Worm (Caenorhabditis elegans) whole organism, young adult: ENCODE data around the gene daam-1.

Experiments
- B0336.3 ChIP-seq: fragments of 200-800 bp; sonication (Bioruptor generic); IDR thresholded peaks from 2 replicates; pipeline ENCODE4 v1.3.6; 2022; ENCODE audit warnings: missing genetic modification characterization, missing compliant biosample characterization
- C06A6.2 ChIP-seq: fragments of 200-800 bp; sonication (Bioruptor generic); conservative IDR thresholded peaks from 2 replicates; pipeline ENCODE4 v1.3.6; 2022; ENCODE audit warnings: missing genetic modification characterization, missing compliant biosample characterization
- D2030.7 ChIP-seq: fragments of 200-800 bp; sonication (Bioruptor generic); IDR thresholded peaks from 2 replicates; pipeline ENCODE4 v1.3.6; 2022; ENCODE audit warnings: missing genetic modification reagents, missing genetic modification characterization, missing compliant biosample characterization
- F22D6.2 ChIP-seq: sonication (generic microtip); optimal IDR thresholded peaks from 2 replicates; lab custom pipeline; 2016; ENCODE audit warnings: mild to moderate bottlenecking, missing genetic modification characterization, missing compliant biosample characterization
- F33H1.4 ChIP-seq: fragments of 200-800 bp; sonication (Bioruptor generic); IDR thresholded peaks from 2 replicates; pipeline ENCODE4 v1.3.6; 2022; ENCODE audit warnings: missing genetic modification reagents, missing genetic modification characterization, missing compliant biosample characterization
- F37B4.10 ChIP-seq: fragments of 200-800 bp; sonication (Bioruptor generic); IDR thresholded peaks from 2 replicates; pipeline ENCODE4 v1.3.6; 2022; ENCODE audit warnings: missing genetic modification characterization, missing compliant biosample characterization
- F39B2.1 ChIP-seq: fragments of 200-800 bp; sonication (Bioruptor generic); IDR thresholded peaks from 2 replicates; pipeline ENCODE4 v1.3.6; 2022; ENCODE audit warnings: missing genetic modification reagents, missing genetic modification characterization, missing compliant biosample characterization
- F52B5.7 ChIP-seq: sonication (generic microtip); optimal IDR thresholded peaks from 2 replicates; lab custom pipeline; 2016; ENCODE audit warnings: mild to moderate bottlenecking, missing genetic modification characterization, missing compliant biosample characterization
- F57C9.4 ChIP-seq: sonication (generic microtip); optimal IDR thresholded peaks from 2 replicates; lab custom pipeline; 2017; ENCODE audit warnings: mild to moderate bottlenecking, missing genetic modification characterization, missing compliant biosample characterization
- K11D2.4 ChIP-seq: fragments of 200-800 bp; sonication (Bioruptor generic); IDR thresholded peaks from 2 replicates; pipeline ENCODE4 v1.3.6; 2022; ENCODE audit warnings: missing genetic modification reagents, missing genetic modification characterization, missing compliant biosample characterization
- K12H6.12 ChIP-seq: fragments of 200-800 bp; sonication (Bioruptor generic); optimal IDR thresholded peaks from 2 replicates; lab custom pipeline; 2018; ENCODE audit warnings: mild to moderate bottlenecking, missing genetic modification characterization, missing compliant biosample characterization
- T07F8.4 ChIP-seq: sonication (generic microtip); optimal IDR thresholded peaks from 2 replicates; lab custom pipeline; 2016; ENCODE audit warnings: mild to moderate bottlenecking, missing genetic modification characterization, moderate library complexity, missing compliant biosample characterization
- T26A5.8 ChIP-seq: sonication (generic microtip); optimal IDR thresholded peaks from 2 replicates; lab custom pipeline; 2016; ENCODE audit warnings: missing genetic modification characterization, missing compliant biosample characterization
- Y56A3A.18 ChIP-seq: fragments of 200-800 bp; sonication (Bioruptor generic); IDR thresholded peaks from 2 replicates; pipeline ENCODE4 v1.3.6; 2022; ENCODE audit warnings: missing genetic modification reagents, missing genetic modification characterization, missing compliant biosample characterization
- Y95B8A.8 ChIP-seq: fragments of 200-800 bp; sonication (Bioruptor generic); IDR thresholded peaks from 2 replicates; pipeline ENCODE4 v1.3.6; 2022; ENCODE audit warnings: missing genetic modification reagents, missing genetic modification characterization, missing compliant biosample characterization
- akir-1 ChIP-seq: fragments of 200-800 bp; sonication (Bioruptor generic); optimal IDR thresholded peaks from 2 replicates; lab custom pipeline; 2018; ENCODE audit warnings: mild to moderate bottlenecking, missing genetic modification characterization, moderate library complexity, missing compliant biosample characterization
- aptf-2 ChIP-seq: fragments of 200-800 bp; sonication (Bioruptor generic); conservative IDR thresholded peaks from 2 replicates; pipeline ENCODE4 v1.3.6; 2022; ENCODE audit warnings: missing genetic modification reagents, missing genetic modification characterization, missing compliant biosample characterization
- attf-3 ChIP-seq: fragments of 200-800 bp; sonication (Bioruptor generic); conservative IDR thresholded peaks from 2 replicates; pipeline ENCODE4 v1.3.6; 2022; ENCODE audit warnings: missing genetic modification reagents, missing genetic modification characterization, missing compliant biosample characterization
- bed-1 ChIP-seq: fragments of 200-800 bp; sonication (Bioruptor generic); IDR thresholded peaks from 2 replicates; pipeline ENCODE4 v1.3.6; 2022; ENCODE audit warnings: missing genetic modification reagents, missing genetic modification characterization, missing compliant biosample characterization
- cebp-2 ChIP-seq: fragments of 200-800 bp; sonication (Bioruptor generic); IDR thresholded peaks from 2 replicates; pipeline ENCODE4 v1.3.6; 2022; ENCODE audit warnings: missing genetic modification characterization, missing compliant biosample characterization
- ceh-27 ChIP-seq: fragments of 200-800 bp; sonication (Bioruptor generic); optimal IDR thresholded peaks from 2 replicates; lab custom pipeline; 2018; ENCODE audit warnings: mild to moderate bottlenecking, missing genetic modification characterization, moderate library complexity, missing compliant biosample characterization
- ceh-91 ChIP-seq: fragments of 200-800 bp; sonication (Bioruptor generic); IDR thresholded peaks from 2 replicates; pipeline ENCODE4 v1.3.6; 2022; ENCODE audit warnings: missing genetic modification reagents, missing genetic modification characterization, missing compliant biosample characterization
- egl-18 ChIP-seq: fragments of 200-800 bp; sonication (Bioruptor generic); IDR thresholded peaks from 2 replicates; pipeline ENCODE4 v1.3.6; 2022; ENCODE audit warnings: missing genetic modification reagents, missing genetic modification characterization, missing compliant biosample characterization
- egl-44 ChIP-seq: fragments of 200-800 bp; sonication (Bioruptor generic); IDR thresholded peaks from 2 replicates; pipeline ENCODE4 v1.3.6; 2022; ENCODE audit warnings: missing genetic modification reagents, missing genetic modification characterization, missing compliant biosample characterization
- fkh-3 ChIP-seq: sonication (generic microtip); optimal IDR thresholded peaks from 2 replicates; lab custom pipeline; 2016; ENCODE audit warnings: mild to moderate bottlenecking, missing genetic modification characterization, missing compliant biosample characterization
- gei-17 ChIP-seq: fragments of 200-800 bp; sonication (Bioruptor generic); optimal IDR thresholded peaks from 2 replicates; lab custom pipeline; 2018; ENCODE audit warnings: mild to moderate bottlenecking, missing genetic modification characterization, missing compliant biosample characterization
- him-1 ChIP-seq: sonication (generic microtip); optimal IDR thresholded peaks from 2 replicates; lab custom pipeline; 2016; ENCODE audit warnings: missing genotype, missing genetic modification reagents, missing genetic modification characterization, missing compliant biosample characterization
- hmg-1.2 ChIP-seq: fragments of 200-800 bp; sonication (Bioruptor generic); IDR thresholded peaks from 2 replicates; pipeline ENCODE4 v1.3.6; 2022; ENCODE audit warnings: missing genetic modification reagents, missing genetic modification characterization, missing compliant biosample characterization
- lin-26 ChIP-seq: fragments of 200-800 bp; sonication (Bioruptor generic); IDR thresholded peaks from 2 replicates; pipeline ENCODE4 v1.3.6; 2022; ENCODE audit warnings: missing genetic modification reagents, missing genetic modification characterization, missing compliant biosample characterization
- lin-35 ChIP-seq, 3 experiments: fragments of 150-350 bp in 2 of 3; sonication (generic microtip) in 1 of 3; optimal IDR thresholded peaks; 2 replicates each; lab custom pipeline; 2014 to 2018; ENCODE audit warnings: missing biosample characterization in 3 of 3, missing genetic modification characterization in 3 of 3, missing genetic modification reagents in 3 of 3
- lin-40 ChIP-seq: sonication (generic microtip); optimal IDR thresholded peaks from 2 replicates; lab custom pipeline; 2016; ENCODE audit warnings: missing genetic modification characterization, mild to moderate bottlenecking, missing compliant biosample characterization, missing genotype, missing genetic modification reagents
- lin-54 ChIP-seq: fragments of 200-800 bp; sonication (Bioruptor generic); optimal IDR thresholded peaks from 2 replicates; lab custom pipeline; 2018; ENCODE audit warnings: mild to moderate bottlenecking, missing genetic modification characterization, missing compliant biosample characterization
- lsl-1 ChIP-seq: fragments of 200-800 bp; sonication (Bioruptor generic); optimal IDR thresholded peaks from 2 replicates; lab custom pipeline; 2018; ENCODE audit warnings: mild to moderate bottlenecking, missing genetic modification characterization, moderate library complexity, missing compliant biosample characterization
- madf-10 ChIP-seq: sonication (generic microtip); optimal IDR thresholded peaks from 2 replicates; lab custom pipeline; 2016; ENCODE audit warnings: mild to moderate bottlenecking, missing genetic modification characterization, missing compliant biosample characterization
- nfyb-1 ChIP-seq: fragments of 200-800 bp; sonication (Bioruptor generic); IDR thresholded peaks from 2 replicates; pipeline ENCODE4 v1.3.6; 2022; ENCODE audit warnings: missing genetic modification reagents, missing genetic modification characterization, missing compliant biosample characterization
- nhr-120 ChIP-seq: fragments of 200-800 bp; sonication (Bioruptor generic); IDR thresholded peaks from 2 replicates; pipeline ENCODE4 v1.3.6; 2022; ENCODE audit warnings: missing genetic modification characterization, missing compliant biosample characterization
- nhr-179 ChIP-seq: sonication (generic microtip); optimal IDR thresholded peaks from 2 replicates; lab custom pipeline; 2016; ENCODE audit warnings: mild to moderate bottlenecking, missing genetic modification characterization, missing compliant biosample characterization
- nhr-80 ChIP-seq: sonication (generic microtip); optimal IDR thresholded peaks from 2 replicates; lab custom pipeline; 2016; ENCODE audit warnings: missing genetic modification characterization, missing compliant biosample characterization
- pbrm-1 ChIP-seq: fragments of 200-800 bp; sonication (Bioruptor generic); IDR thresholded peaks from 2 replicates; pipeline ENCODE4 v1.3.6; 2022; ENCODE audit warnings: missing genetic modification reagents, missing genetic modification characterization, missing compliant biosample characterization
- rec-8 ChIP-seq, 2 experiments: sonication (generic microtip); optimal IDR thresholded peaks; 2 replicates each; lab custom pipeline; 2016; ENCODE audit warnings: mild to moderate bottlenecking in 2 of 2, missing genetic modification characterization in 2 of 2, missing genetic modification reagents in 2 of 2, missing genotype in 2 of 2, missing biosample characterization in 1 of 2, missing compliant biosample characterization in 1 of 2, moderate library complexity in 1 of 2
- rpc-1 ChIP-seq, 2 experiments: fragments of 150-350 bp in 1 of 2; sonication (generic microtip) in 1 of 2; optimal IDR thresholded peaks; 2 replicates each; lab custom pipeline; 2014 to 2018; ENCODE audit warnings: missing biosample characterization in 1 of 2, missing genetic modification characterization in 1 of 2, missing genetic modification reagents in 1 of 2, missing genotype in 1 of 2
- snpc-1.1 ChIP-seq: sonication (generic microtip); optimal IDR thresholded peaks from 2 replicates; lab custom pipeline; 2017; ENCODE audit warnings: missing genetic modification characterization, mild to moderate bottlenecking, missing compliant biosample characterization, antibody characterized with exemption, moderate library complexity, missing genotype, missing genetic modification reagents; ENCODE audit not compliant: insufficient read depth
- snpc-3.4 ChIP-seq: sonication (generic microtip); optimal IDR thresholded peaks from 2 replicates; lab custom pipeline; 2017; ENCODE audit warnings: missing genetic modification characterization, mild to moderate bottlenecking, missing compliant biosample characterization, antibody characterized with exemption, moderate library complexity, missing genotype, missing genetic modification reagents
- snpc-4 ChIP-seq, 5 experiments: fragments of 150-350 bp in 1 of 5; sonication (generic microtip) in 4 of 5; optimal IDR thresholded peaks; 2 replicates each; lab custom pipeline; 2014 to 2018; ENCODE audit warnings: missing genetic modification characterization in 5 of 5, missing biosample characterization in 3 of 5, antibody characterized with exemption in 2 of 5, mild to moderate bottlenecking in 2 of 5, missing compliant biosample characterization in 2 of 5, missing genotype in 2 of 5, moderate library complexity in 2 of 5, missing genetic modification reagents in 1 of 5
- tlf-1 ChIP-seq: fragments of 200-800 bp; sonication (Bioruptor generic); optimal IDR thresholded peaks from 2 replicates; lab custom pipeline; 2018; ENCODE audit warnings: mild to moderate bottlenecking, missing genetic modification characterization, missing compliant biosample characterization
- zfh-2 ChIP-seq: fragments of 200-800 bp; sonication (Bioruptor generic); conservative IDR thresholded peaks from 2 replicates; pipeline ENCODE4 v1.3.6; 2022; ENCODE audit warnings: missing genetic modification reagents, missing genetic modification characterization, missing compliant biosample characterization
- ztf-22 ChIP-seq: fragments of 200-800 bp; sonication (Bioruptor generic); optimal IDR thresholded peaks from 2 replicates; lab custom pipeline; 2018; ENCODE audit warnings: mild to moderate bottlenecking, missing genetic modification characterization, moderate library complexity, missing compliant biosample characterization
- ztf-25 ChIP-seq: fragments of 200-800 bp; sonication (Bioruptor generic); IDR thresholded peaks from 2 replicates; pipeline ENCODE4 v1.3.6; 2022; ENCODE audit warnings: missing genetic modification reagents, missing genetic modification characterization, missing compliant biosample characterization

The daam-1 gene

ce11 chrV:126610-127009 is 43.0 kb upstream of the daam-1 start, which contains the start of gene W03F9.1 (continued):
- peak; percentile 75 for TF ChIP-seq lin-54
- no peak for TF ChIP-seq egl-44 (GFP tag; lab: Robert Waterston, UW)
- no peak for TF ChIP-seq aptf-2 (GFP tag; lab: Robert Waterston, UW)
- peak; percentile 30 for TF ChIP-seq snpc-1.1 (tag; lab: Kevin White, UChicago)
- 0 out of 2 replicates have a peak, but pooled peaks have one; percentile 13 for TF ChIP-seq ceh-91 (GFP tag; lab: Robert Waterston, UW)
- TF ChIP-seq nhr-80 (tag; lab: Kevin White, UChicago): no peak
- TF ChIP-seq F57C9.4 (tag; lab: Kevin White, UChicago): no peak
- no peak for TF ChIP-seq bed-1 (GFP tag; lab: Robert Waterston, UW)
- no peak for TF ChIP-seq K12H6.12 (tag; lab: Kevin White, UChicago)
- TF ChIP-seq pbrm-1 (GFP tag; lab: Robert Waterston, UW): peak; percentile 35; the same call in 1 of the 2 replicates
- TF ChIP-seq lin-26: no peak
- TF ChIP-seq nfyb-1 (GFP tag; lab: Robert Waterston, UW): no peak
- no peak for TF ChIP-seq akir-1 (GFP tag; lab: Kevin White, UChicago)
- TF ChIP-seq D2030.7: peak; percentile 88
- TF ChIP-seq madf-10 (tag; lab: Kevin White, UChicago): no peak
- TF ChIP-seq lin-40: peak; percentile 76
- peak; percentile 48 for TF ChIP-seq tlf-1 (GFP tag; lab: Kevin White, UChicago)
- TF ChIP-seq rec-8 (tag; optimal IDR thresholded peaks at IDR 0.05; lab: Kevin White, UChicago): no peak
- TF ChIP-seq F39B2.1 (GFP tag; lab: Robert Waterston, UW): no peak
- TF ChIP-seq rpc-1 (optimal IDR thresholded peaks at IDR 0.05; lab: Kevin White, UChicago): peak; percentile 41
- TF ChIP-seq rpc-1 (tag; optimal IDR thresholded peaks at IDR 0.05; lab: Kevin White, UChicago): no peak
- TF ChIP-seq F37B4.10: no peak
- peak; percentile 71; the same call in 1 of the 2 replicates for TF ChIP-seq Y95B8A.8 (GFP tag; lab: Robert Waterston, UW)
- TF ChIP-seq C06A6.2 (GFP tag; lab: Robert Waterston, UW): no peak
- TF ChIP-seq B0336.3 (GFP tag; lab: Robert Waterston, UW): peak; percentile 48; the same call in 1 of the 2 replicates
- TF ChIP-seq F52B5.7 (tag; lab: Kevin White, UChicago): no peak
- no peak for TF ChIP-seq fkh-3 (tag; lab: Kevin White, UChicago)
- no peak for TF ChIP-seq Y56A3A.18 (GFP tag; lab: Robert Waterston, UW)
- peak in 1 of 3 experiments; percentile 52 for TF ChIP-seq lin-35 (GFP tag; optimal IDR thresholded peaks at IDR 0.05; lab: Kevin White, UChicago)
- no peak for TF ChIP-seq gei-17 (GFP tag; lab: Kevin White, UChicago)
- TF ChIP-seq F33H1.4 (GFP tag; lab: Robert Waterston, UW): peak; percentile 50; the same call in 1 of the 2 replicates
- peak; percentile 59 for TF ChIP-seq snpc-3.4 (tag; lab: Kevin White, UChicago)
- TF ChIP-seq him-1 (tag; lab: Kevin White, UChicago): no peak
- peak; percentile 68 for TF ChIP-seq lsl-1 (GFP tag; lab: Kevin White, UChicago)
- TF ChIP-seq F22D6.2 (tag; lab: Kevin White, UChicago): no peak
- no peak for TF ChIP-seq snpc-4 (GFP tag; optimal IDR thresholded peaks at IDR 0.05; lab: Kevin White, UChicago)
- peak in 2 of 4 experiments; percentile 42 to 58 for TF ChIP-seq snpc-4 (tag; optimal IDR thresholded peaks at IDR 0.05; lab: Kevin White, UChicago)
- no peak for TF ChIP-seq ztf-25 (GFP tag; lab: Robert Waterston, UW)
- TF ChIP-seq egl-18: no peak
- TF ChIP-seq T26A5.8 (tag; lab: Kevin White, UChicago): no peak
- TF ChIP-seq zfh-2 (GFP tag; lab: Robert Waterston, UW): no peak
- peak; percentile 55; the same call in 1 of the 2 replicates for TF ChIP-seq K11D2.4 (GFP tag; lab: Robert Waterston, UW)
- TF ChIP-seq hmg-1.2: peak; percentile 100
- no peak for TF ChIP-seq T07F8.4 (tag; lab: Kevin White, UChicago)
- TF ChIP-seq nhr-120 (GFP tag; lab: Robert Waterston, UW): no peak
- no peak for TF ChIP-seq nhr-179 (tag; lab: Kevin White, UChicago)
- TF ChIP-seq ztf-22 (GFP tag; lab: Kevin White, UChicago): no peak
- TF ChIP-seq ceh-27 (GFP tag; lab: Kevin White, UChicago): no peak
- peak; percentile 59 for TF ChIP-seq attf-3 (GFP tag; lab: Robert Waterston, UW)
- no peak for TF ChIP-seq cebp-2 (GFP tag; lab: Robert Waterston, UW)
